Fruit fly (Drosophila melanogaster) whole organism, adult: ENCODE data around the gene Nbr.

Experiments used
- CG11617 ChIP-seq: fragments of 200-800 bp; sonication (Bioruptor generic); optimal IDR thresholded peaks from 2 replicates; lab custom pipeline; 2017; ENCODE audit warnings: mild to moderate bottlenecking, missing biosample characterization, missing genetic modification reagents, missing genetic modification characterization
- bab1 ChIP-seq: fragments of 200-800 bp; sonication (Bioruptor generic); optimal IDR thresholded peaks from 3 replicates; lab custom pipeline; 2019; ENCODE audit warnings: missing biosample characterization, mild to moderate bottlenecking, missing genetic modification characterization, moderate library complexity
- kay ChIP-seq: fragments of 200-800 bp; sonication (Bioruptor generic); peaks from one replicate; lab custom pipeline; 2016; ENCODE audit warnings: missing biosample characterization, missing genetic modification characterization, borderline replicate concordance
- ovo ChIP-seq: fragments of 200-800 bp; sonication (Bioruptor generic); optimal IDR thresholded peaks from 2 replicates; lab custom pipeline; 2016; ENCODE audit warnings: missing biosample characterization, missing genetic modification characterization

DNA sequence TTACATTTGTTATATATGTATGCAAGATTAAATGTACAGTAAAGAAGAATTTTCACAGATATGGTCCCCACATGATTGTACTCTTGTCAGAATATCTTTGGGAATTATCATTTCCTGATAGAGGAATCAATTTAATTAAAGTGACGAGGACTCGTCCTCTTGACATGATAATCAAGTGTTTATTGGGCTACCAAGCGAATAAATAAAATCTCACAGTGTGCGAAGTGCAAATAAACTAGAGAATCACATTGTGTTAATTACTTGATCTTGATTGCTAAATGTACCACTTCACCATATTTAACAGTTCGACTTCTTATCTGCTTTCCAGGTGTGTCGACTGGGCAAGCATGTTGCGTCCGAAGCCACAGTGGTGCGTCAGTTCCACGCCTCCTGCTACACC lies 7.0 kb upstream of the Nbr start:
- TF ChIP-seq kay (GFP tag; lab: Kevin White, UChicago) (no peak), bab1 (GFP tag; lab: Kevin White, UChicago) (no peak), CG11617 (GFP tag; lab: Kevin White, UChicago) (no peak), ovo (GFP tag; lab: Kevin White, UChicago) (no peak)
